Worm (Caenorhabditis elegans) whole organism, L2 larva: Measurements from ENCODE around the gene cav-1.

Experiments
- F13H6.1 ChIP-seq: sonication (generic microtip); optimal IDR thresholded peaks from 2 replicates; lab custom pipeline; 2016; ENCODE audit warnings: missing genetic modification characterization, missing compliant biosample characterization
- Y55F3AM.14 ChIP-seq: fragments of 200-800 bp; sonication (Bioruptor generic); optimal IDR thresholded peaks from 2 replicates; lab custom pipeline; 2018; ENCODE audit warnings: mild to moderate bottlenecking, missing genetic modification characterization, missing compliant biosample characterization
- ZK546.5 ChIP-seq: sonication (generic microtip); optimal IDR thresholded peaks from 2 replicates; lab custom pipeline; 2017; ENCODE audit warnings: missing biosample characterization, missing genetic modification characterization
- aly-2 ChIP-seq: fragments of 150-350 bp; optimal IDR thresholded peaks from 2 replicates; lab custom pipeline; 2014; ENCODE audit warnings: missing biosample characterization, missing genetic modification characterization
- ama-1 ChIP-seq: fragments of 150-350 bp; optimal IDR thresholded peaks from 2 replicates; lab custom pipeline; 2018; ENCODE audit warnings: inconsistent platforms
- blmp-1 ChIP-seq: sonication (generic microtip); optimal IDR thresholded peaks from 2 replicates; lab custom pipeline; 2017; ENCODE audit warnings: missing genetic modification characterization, mild to moderate bottlenecking, missing compliant biosample characterization, antibody characterized with exemption, moderate library complexity; ENCODE audit not compliant: insufficient read depth
- ceh-82 ChIP-seq: fragments of 150-350 bp; optimal IDR thresholded peaks from 2 replicates; lab custom pipeline; 2014; ENCODE audit warnings: missing biosample characterization, missing genetic modification characterization
- crh-2 ChIP-seq: sonication (generic microtip); optimal IDR thresholded peaks from 2 replicates; lab custom pipeline; 2017; ENCODE audit warnings: missing biosample characterization, missing genetic modification characterization
- egl-27 ChIP-seq: sonication (generic microtip); optimal IDR thresholded peaks from 3 replicates; lab custom pipeline; 2017; ENCODE audit warnings: missing biosample characterization, missing genetic modification reagents, missing genetic modification characterization
- elt-1 ChIP-seq: fragments of 150-350 bp; optimal IDR thresholded peaks from 2 replicates; lab custom pipeline; 2014; ENCODE audit warnings: missing biosample characterization, missing genetic modification characterization
- elt-3 ChIP-seq: sonication (generic microtip); optimal IDR thresholded peaks from 2 replicates; lab custom pipeline; 2017; ENCODE audit warnings: missing biosample characterization, missing genetic modification characterization
- fos-1 ChIP-seq: fragments of 150-350 bp; optimal IDR thresholded peaks from 2 replicates; lab custom pipeline; 2014; ENCODE audit warnings: missing biosample characterization, missing genetic modification characterization
- lin-39 ChIP-seq: fragments of 150-350 bp; optimal IDR thresholded peaks from 2 replicates; lab custom pipeline; 2014; ENCODE audit warnings: missing biosample characterization, missing genetic modification reagents, missing genetic modification characterization
- nhr-10 ChIP-seq: sonication (generic microtip); optimal IDR thresholded peaks from 2 replicates; lab custom pipeline; 2017; ENCODE audit warnings: missing biosample characterization, missing genetic modification characterization
- nhr-11 ChIP-seq: fragments of 150-350 bp; optimal IDR thresholded peaks from 2 replicates; lab custom pipeline; 2014; ENCODE audit warnings: missing biosample characterization, missing genetic modification characterization
- nhr-12 ChIP-seq: fragments of 150-350 bp; optimal IDR thresholded peaks from 2 replicates; lab custom pipeline; 2014; ENCODE audit warnings: missing biosample characterization, missing genetic modification characterization
- nhr-129 ChIP-seq: fragments of 150-350 bp; optimal IDR thresholded peaks from 2 replicates; lab custom pipeline; 2014; ENCODE audit warnings: missing biosample characterization, missing genetic modification characterization
- nhr-21 ChIP-seq: fragments of 150-350 bp; optimal IDR thresholded peaks from 2 replicates; lab custom pipeline; 2014; ENCODE audit warnings: missing biosample characterization, missing genetic modification characterization
- nhr-23 ChIP-seq: fragments of 150-350 bp; optimal IDR thresholded peaks from 2 replicates; lab custom pipeline; 2014; ENCODE audit warnings: missing biosample characterization, missing genetic modification reagents, missing genetic modification characterization
- nhr-237 ChIP-seq: fragments of 150-350 bp; optimal IDR thresholded peaks from 2 replicates; lab custom pipeline; 2014; ENCODE audit warnings: missing biosample characterization, missing genetic modification characterization
- nhr-6 ChIP-seq: fragments of 150-350 bp; optimal IDR thresholded peaks from 2 replicates; lab custom pipeline; 2014; ENCODE audit warnings: missing biosample characterization, missing genetic modification characterization
- peb-1 ChIP-seq: fragments of 150-350 bp; optimal IDR thresholded peaks from 2 replicates; lab custom pipeline; 2014; ENCODE audit warnings: missing biosample characterization, missing genetic modification characterization
- sem-4 ChIP-seq: fragments of 150-350 bp; optimal IDR thresholded peaks from 2 replicates; lab custom pipeline; 2014; ENCODE audit warnings: missing biosample characterization, missing genetic modification reagents, missing genetic modification characterization
- skn-1 ChIP-seq: sonication (generic microtip); optimal IDR thresholded peaks from 2 replicates; lab custom pipeline; 2017; ENCODE audit warnings: missing biosample characterization, missing genetic modification characterization
- sma-3 ChIP-seq: sonication (generic microtip); optimal IDR thresholded peaks from 2 replicates; lab custom pipeline; 2016; ENCODE audit warnings: missing genetic modification reagents, missing genetic modification characterization, missing compliant biosample characterization
- sma-9 ChIP-seq, 2 experiments: fragments of 150-350 bp in 1 of 2; sonication (generic microtip) in 1 of 2; optimal IDR thresholded peaks; 2 replicates each; lab custom pipeline; 2014 to 2016; ENCODE audit warnings: missing genetic modification characterization in 2 of 2, mild to moderate bottlenecking in 1 of 2, missing biosample characterization in 1 of 2, missing compliant biosample characterization in 1 of 2, missing genetic modification reagents in 1 of 2, moderate library complexity in 1 of 2
- snpc-4 ChIP-seq: fragments of 150-350 bp; optimal IDR thresholded peaks from 2 replicates; lab custom pipeline; 2014; ENCODE audit warnings: missing biosample characterization, missing genetic modification characterization
- unc-62 ChIP-seq: fragments of 150-350 bp; optimal IDR thresholded peaks from 2 replicates; lab custom pipeline; 2014; ENCODE audit warnings: missing biosample characterization, missing genetic modification reagents, missing genetic modification characterization
- zag-1 ChIP-seq: fragments of 150-350 bp; optimal IDR thresholded peaks from 2 replicates; lab custom pipeline; 2014; ENCODE audit warnings: missing biosample characterization, missing genetic modification characterization
- ztf-1 ChIP-seq: fragments of 200-800 bp; sonication (Bioruptor generic); conservative IDR thresholded peaks from 2 replicates; pipeline ENCODE4 v1.3.6; 2022; ENCODE audit warnings: missing genetic modification characterization, missing compliant biosample characterization
- ztf-11 ChIP-seq: sonication (generic microtip); optimal IDR thresholded peaks from 2 replicates; lab custom pipeline; 2017; ENCODE audit warnings: missing biosample characterization, missing genetic modification characterization

The cav-1 gene

ce11 chrIV:9756647-9757424, 15.5 kb upstream of the cav-1 start (continued):
- TF ChIP-seq nhr-21: peak; percentile 53
- no peak for TF ChIP-seq nhr-237
- TF ChIP-seq ztf-1 (GFP tag; lab: Robert Waterston, UW): no peak
- TF ChIP-seq lin-39 (tag; lab: Kevin White, UChicago): no peak
- peak; percentile 73 for TF ChIP-seq fos-1 (tag; lab: Kevin White, UChicago)
- no peak for TF ChIP-seq egl-27 (tag; lab: Kevin White, UChicago)
- TF ChIP-seq Y55F3AM.14 (GFP tag; lab: Kevin White, UChicago): no peak
- no peak for TF ChIP-seq unc-62
- peak; percentile 59 for TF ChIP-seq sma-9 (GFP tag; optimal IDR thresholded peaks at IDR 0.05; lab: Kevin White, UChicago)
- no peak for TF ChIP-seq sma-9 (tag; optimal IDR thresholded peaks at IDR 0.05; lab: Kevin White, UChicago)
- no peak for TF ChIP-seq aly-2
- TF ChIP-seq elt-3: no peak
- no peak for TF ChIP-seq nhr-12 (tag; lab: Kevin White, UChicago)
- TF ChIP-seq skn-1 (tag; lab: Kevin White, UChicago): no peak
- TF ChIP-seq nhr-23 (tag; lab: Kevin White, UChicago): no peak
- TF ChIP-seq ama-1 (lab: Kevin White, UChicago): no peak
- no peak for TF ChIP-seq nhr-10 (tag; lab: Kevin White, UChicago)
- TF ChIP-seq sma-3 (GFP tag; lab: Kevin White, UChicago): peak; percentile 60
- TF ChIP-seq nhr-6 (tag; lab: Kevin White, UChicago): no peak
- TF ChIP-seq, all 48 proteins: peak for 10

- TF ChIP-seq snpc-4 (tag; lab: Kevin White, UChicago): no peak
- TF ChIP-seq sma-3 (GFP tag; lab: Kevin White, UChicago): no peak
- TF ChIP-seq sma-9 (GFP tag; optimal IDR thresholded peaks at IDR 0.05; lab: Kevin White, UChicago): no peak
- TF ChIP-seq sma-9 (tag; optimal IDR thresholded peaks at IDR 0.05; lab: Kevin White, UChicago): no peak
- TF ChIP-seq skn-1 (tag; lab: Kevin White, UChicago): no peak
- no peak for TF ChIP-seq blmp-1 (tag; lab: Kevin White, UChicago)
- no peak for TF ChIP-seq nhr-12 (tag; lab: Kevin White, UChicago)
- no peak for TF ChIP-seq nhr-129 (tag; lab: Kevin White, UChicago)
- no peak for TF ChIP-seq ztf-11 (tag; lab: Kevin White, UChicago)
Observed at ce11 chrIV:9757425-9757740, 14.9 kb upstream of the cav-1 start, which contains the start of gene nhr-97. TSS of gene nhr-97 (plus strand) at chrIV:9757641.

- peak; percentile 19 for TF ChIP-seq crh-2 (tag; lab: Kevin White, UChicago)
- peak; percentile 2 for TF ChIP-seq F13H6.1 (tag; lab: Kevin White, UChicago)
- no peak for TF ChIP-seq elt-1 (tag; lab: Kevin White, UChicago)
- peak; percentile 3 for TF ChIP-seq nhr-129 (tag; lab: Kevin White, UChicago)
Observed at ce11 chrIV:9761751-9762150, 10.6 kb upstream of the cav-1 start.

- TF ChIP-seq fos-1 (tag; lab: Kevin White, UChicago): peak; percentile 85
- peak; percentile 1 for TF ChIP-seq egl-27 (tag; lab: Kevin White, UChicago)
- TF ChIP-seq nhr-23 (tag; lab: Kevin White, UChicago): no peak
Observed at ce11 chrIV:9762667-9763173, 9.6 kb upstream of the cav-1 start.

- TF ChIP-seq nhr-10 (tag; lab: Kevin White, UChicago) (no peak), ceh-82 (tag; lab: Kevin White, UChicago) (no peak), peb-1 (tag; lab: Kevin White, UChicago) (no peak), ZK546.5 (tag; lab: Kevin White, UChicago) (no peak), aly-2 (no peak), sem-4 (tag; lab: Kevin White, UChicago) (no peak), nhr-12 (tag; lab: Kevin White, UChicago) (no peak), F13H6.1 (tag; lab: Kevin White, UChicago) (no peak), nhr-11 (tag; lab: Kevin White, UChicago) (no peak), nhr-129 (tag; lab: Kevin White, UChicago) (no peak), zag-1 (tag; lab: Kevin White, UChicago) (no peak), fos-1 (tag; lab: Kevin White, UChicago) (no peak)
Observed at ce11 chrIV:9766250-9766649, 6.1 kb upstream of the cav-1 start, which contains the start of gene ssp-36. TSS of gene ssp-36 (minus strand) at chrIV:9766350.
